Fruit fly (Drosophila melanogaster) whole organism, adult: ENCODE measurements around the gene CG32532.

Source experiments
- CG11617 ChIP-seq: fragments of 200-800 bp; sonication (Bioruptor generic); optimal IDR thresholded peaks from 2 replicates; lab custom pipeline; 2017; ENCODE audit warnings: mild to moderate bottlenecking, missing biosample characterization, missing genetic modification reagents, missing genetic modification characterization
- CG12768 ChIP-seq: fragments of 200-800 bp; sonication (Bioruptor generic); optimal IDR thresholded peaks from 2 replicates; lab custom pipeline; 2017; ENCODE audit warnings: missing biosample characterization, missing genetic modification characterization, mild to moderate bottlenecking, moderate library complexity, missing genetic modification reagents
- CG14711 ChIP-seq: fragments of 200-800 bp; sonication (Bioruptor generic); optimal IDR thresholded peaks from 2 replicates; lab custom pipeline; 2018; ENCODE audit warnings: missing biosample characterization, mild to moderate bottlenecking, missing genetic modification characterization, moderate library complexity
- CG1620 ChIP-seq: fragments of 200-800 bp; sonication (Bioruptor generic); optimal IDR thresholded peaks from 2 replicates; lab custom pipeline; 2016; ENCODE audit warnings: missing biosample characterization, missing genetic modification characterization
- CG33017 ChIP-seq: fragments of 200-800 bp; sonication (Bioruptor generic); optimal IDR thresholded peaks from 2 replicates; lab custom pipeline; 2018; ENCODE audit warnings: missing biosample characterization, mild to moderate bottlenecking, missing genetic modification characterization, moderate library complexity
- CG5204 ChIP-seq: fragments of 200-800 bp; sonication (Bioruptor generic); optimal IDR thresholded peaks from 2 replicates; lab custom pipeline; 2016; ENCODE audit warnings: missing biosample characterization, missing genetic modification characterization
- CG7045 ChIP-seq: fragments of 200-800 bp; sonication (Bioruptor generic); optimal IDR thresholded peaks from 2 replicates; lab custom pipeline; 2017; ENCODE audit warnings: missing biosample characterization, mild to moderate bottlenecking, missing genetic modification characterization
- CG7101 ChIP-seq: fragments of 200-800 bp; sonication (Bioruptor generic); optimal IDR thresholded peaks from 2 replicates; lab custom pipeline; 2018; ENCODE audit warnings: missing biosample characterization, mild to moderate bottlenecking, missing genetic modification characterization, moderate library complexity
- Clk ChIP-seq: fragments of 200-800 bp; sonication (Bioruptor generic); optimal IDR thresholded peaks from 2 replicates; lab custom pipeline; 2017; ENCODE audit warnings: missing biosample characterization, missing genetic modification characterization
- Crg-1 ChIP-seq: fragments of 200-800 bp; sonication (Bioruptor generic); optimal IDR thresholded peaks from 2 replicates; lab custom pipeline; 2016; ENCODE audit warnings: missing biosample characterization, missing genetic modification characterization
- Hr96 ChIP-seq: fragments of 200-800 bp; sonication (Bioruptor generic); optimal IDR thresholded peaks from 2 replicates; lab custom pipeline; 2016; ENCODE audit warnings: missing biosample characterization, missing genetic modification characterization
- Mnt ChIP-seq: fragments of 200-800 bp; sonication (Bioruptor generic); optimal IDR thresholded peaks from 2 replicates; lab custom pipeline; 2016; ENCODE audit warnings: missing biosample characterization, mild to moderate bottlenecking, missing genetic modification characterization
- bab1 ChIP-seq: fragments of 200-800 bp; sonication (Bioruptor generic); optimal IDR thresholded peaks from 3 replicates; lab custom pipeline; 2019; ENCODE audit warnings: missing biosample characterization, mild to moderate bottlenecking, missing genetic modification characterization, moderate library complexity
- cic ChIP-seq: fragments of 200-800 bp; sonication (Bioruptor generic); optimal IDR thresholded peaks from 2 replicates; lab custom pipeline; 2017; ENCODE audit warnings: missing biosample characterization, mild to moderate bottlenecking, missing genetic modification characterization, moderate library complexity
- cnc ChIP-seq, 2 experiments: fragments of >200 bp; optimal IDR thresholded peaks; 2 replicates each; lab custom pipeline; 2017
- kay ChIP-seq: fragments of 200-800 bp; sonication (Bioruptor generic); peaks from one replicate; lab custom pipeline; 2016; ENCODE audit warnings: missing biosample characterization, missing genetic modification characterization, borderline replicate concordance
- ovo ChIP-seq: fragments of 200-800 bp; sonication (Bioruptor generic); optimal IDR thresholded peaks from 2 replicates; lab custom pipeline; 2016; ENCODE audit warnings: missing biosample characterization, missing genetic modification characterization
- pad ChIP-seq: fragments of 200-800 bp; sonication (Bioruptor generic); optimal IDR thresholded peaks from 3 replicates; lab custom pipeline; 2017; ENCODE audit warnings: missing biosample characterization, missing genetic modification characterization, mild to moderate bottlenecking, moderate library complexity, missing genetic modification reagents
- tj ChIP-seq: fragments of 200-800 bp; sonication (Bioruptor generic); optimal IDR thresholded peaks from 3 replicates; lab custom pipeline; 2017; ENCODE audit warnings: missing biosample characterization, mild to moderate bottlenecking, missing genetic modification characterization, moderate library complexity
- toe ChIP-seq: fragments of 200-800 bp; sonication (Bioruptor generic); optimal IDR thresholded peaks from 2 replicates; lab custom pipeline; 2016; ENCODE audit warnings: missing biosample characterization, missing genetic modification characterization

CG32532 gene

DNA sequence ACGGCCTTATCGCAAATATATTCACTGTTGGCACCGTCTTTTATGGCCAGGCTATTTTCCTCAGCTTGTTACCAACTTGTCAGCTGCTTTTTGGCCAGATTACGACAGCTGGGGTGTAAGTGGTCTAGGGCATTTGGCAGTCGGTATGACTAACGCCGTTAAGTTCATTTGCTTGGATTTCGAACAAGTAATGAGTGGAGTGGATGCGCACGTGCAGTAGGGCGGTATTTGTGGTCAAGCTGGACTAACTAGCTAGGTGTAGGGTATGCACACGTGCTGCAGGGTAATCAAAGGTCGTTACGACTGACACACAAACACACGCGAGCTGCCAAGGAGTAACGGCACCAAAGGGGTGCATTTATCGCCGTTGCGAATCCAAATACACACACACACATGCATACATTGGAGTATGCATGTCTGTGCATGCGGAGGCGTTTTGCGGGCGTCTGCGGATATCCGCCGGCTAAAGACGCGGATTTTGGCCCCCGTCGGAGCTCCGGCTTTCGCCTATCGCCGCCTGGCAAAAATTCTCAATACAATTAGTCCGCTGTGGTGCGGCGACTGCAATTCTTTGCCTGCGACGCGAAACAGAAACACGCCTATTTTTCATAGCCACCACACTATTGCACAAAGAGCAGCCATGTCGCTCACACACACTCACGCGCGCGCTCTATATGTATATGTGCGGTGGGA, 30.8 kb upstream of the CG32532 start:
- TF ChIP-seq Mnt (peak; percentile 80), CG12768 (GFP tag; lab: Kevin White, UChicago) (peak; percentile 18), ovo (GFP tag; lab: Kevin White, UChicago) (peak; percentile 87), pad (GFP tag; lab: Kevin White, UChicago) (peak; percentile 95), Clk (GFP tag; lab: Kevin White, UChicago) (no peak), Crg-1 (GFP tag; lab: Kevin White, UChicago) (no peak), tj (peak; percentile 44), CG11617 (GFP tag; lab: Kevin White, UChicago) (peak; percentile 27)

DNA sequence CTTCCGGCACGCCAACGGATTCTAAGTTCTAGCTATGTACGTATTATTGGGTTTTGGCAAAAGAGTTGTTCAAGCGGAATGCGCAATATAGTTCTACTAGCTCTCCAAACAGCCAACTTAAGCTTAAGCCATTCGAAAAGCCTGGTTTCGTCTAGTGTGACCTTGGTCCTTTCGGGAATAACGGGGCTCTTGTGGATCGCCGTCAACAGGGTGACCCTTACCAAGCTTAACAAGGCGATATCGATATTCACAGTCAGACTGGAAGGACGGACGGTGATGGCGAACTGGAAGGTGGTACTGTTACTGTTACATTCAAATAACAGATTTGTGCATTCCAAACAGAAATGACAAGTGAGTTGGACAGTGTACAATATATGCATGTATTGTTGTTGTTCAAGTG, 26.4 kb upstream of the CG32532 start:
- TF ChIP-seq CG12768 (GFP tag; lab: Kevin White, UChicago) (no peak), CG7101 (tag; lab: Kevin White, UChicago) (no peak), pad (GFP tag; lab: Kevin White, UChicago) (peak; percentile 10), ovo (GFP tag; lab: Kevin White, UChicago) (peak; percentile 85)

DNA sequence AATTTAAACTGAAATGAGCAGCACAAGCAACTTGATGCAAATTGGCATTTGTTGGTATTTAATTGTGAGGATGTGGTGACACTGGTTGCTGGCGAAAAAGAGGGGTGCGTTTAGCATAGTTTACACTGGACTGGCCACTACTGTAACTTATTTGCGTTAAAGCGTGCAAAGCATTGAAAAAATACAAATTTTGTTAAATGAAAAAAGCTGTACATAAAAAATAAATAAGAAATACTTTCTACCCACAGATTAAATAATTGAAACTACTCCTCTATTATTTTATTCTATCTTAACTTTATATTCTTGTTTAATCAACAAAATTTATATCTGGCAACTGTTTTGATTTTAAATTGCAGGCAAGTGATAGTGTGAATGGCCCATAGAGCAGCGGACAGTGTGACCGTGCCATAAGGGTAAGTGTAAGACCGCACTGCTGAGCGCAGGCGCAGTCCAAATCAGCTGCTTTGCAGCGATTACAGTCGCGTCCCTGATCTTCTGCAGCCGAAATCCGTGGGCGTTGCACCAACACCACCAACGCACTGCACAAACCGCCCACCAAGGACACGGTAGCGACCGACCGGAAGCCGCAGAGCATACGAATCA, 18.5 kb upstream of the CG32532 start, which contains the start of the genes Grip84 and car:
TSS of gene Grip84 (minus strand) at position 51 of the 603 bp plus-strand sequence.
TSS of gene car (plus strand) at position 306 of the 603 bp plus-strand sequence.
- TF ChIP-seq CG11617 (GFP tag; lab: Kevin White, UChicago) (peak; percentile 44), CG7045 (GFP tag; lab: Kevin White, UChicago) (peak; percentile 54), CG1620 (GFP tag; lab: Kevin White, UChicago) (no peak), toe (GFP tag; lab: Kevin White, UChicago) (no peak), CG12768 (GFP tag; lab: Kevin White, UChicago) (no peak), cnc (optimal IDR thresholded peaks at IDR 0.05; lab: Kevin White, UChicago) (no peak), CG7101 (tag; lab: Kevin White, UChicago) (peak; percentile 65), CG5204 (GFP tag; lab: Kevin White, UChicago) (no peak), CG14711 (tag; lab: Kevin White, UChicago) (peak; percentile 87), Clk (GFP tag; lab: Kevin White, UChicago) (no peak), ovo (GFP tag; lab: Kevin White, UChicago) (peak; percentile 7), pad (GFP tag; lab: Kevin White, UChicago) (peak; percentile 42), kay (no peak), Mnt (peak; percentile 44), cic (GFP tag; lab: Kevin White, UChicago) (no peak), CG33017 (peak; percentile 14), Hr96 (no peak), tj (peak; percentile 35), bab1 (GFP tag; lab: Kevin White, UChicago) (no peak), Crg-1 (GFP tag; lab: Kevin White, UChicago) (no peak)

DNA sequence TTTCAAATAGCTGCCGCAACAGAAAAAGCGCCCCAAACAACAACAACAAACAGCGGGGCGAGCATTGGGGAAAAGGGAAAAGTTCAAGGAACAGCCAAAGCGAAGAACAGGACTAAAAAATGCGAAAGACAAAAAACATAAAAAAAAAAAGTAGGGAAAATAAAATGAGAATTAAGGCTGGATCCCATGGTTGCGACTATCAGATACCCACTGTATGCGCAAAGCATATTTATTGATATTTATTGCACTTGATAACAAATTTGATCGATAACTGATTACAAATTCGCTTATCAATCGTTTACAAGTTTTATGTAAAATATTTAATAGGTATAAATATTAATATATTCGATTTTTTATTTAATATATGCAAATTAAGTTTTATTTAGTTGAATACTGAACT, 2.3 kb upstream of the CG32532 start:
- TF ChIP-seq toe (GFP tag; lab: Kevin White, UChicago) (no peak), CG5204 (GFP tag; lab: Kevin White, UChicago) (no peak), CG12768 (GFP tag; lab: Kevin White, UChicago) (no peak), CG14711 (tag; lab: Kevin White, UChicago) (no peak), Clk (GFP tag; lab: Kevin White, UChicago) (no peak), CG33017 (no peak), cnc (optimal IDR thresholded peaks at IDR 0.05; lab: Kevin White, UChicago) (no peak), Crg-1 (GFP tag; lab: Kevin White, UChicago) (no peak), pad (GFP tag; lab: Kevin White, UChicago) (no peak), CG1620 (GFP tag; lab: Kevin White, UChicago) (no peak), cic (GFP tag; lab: Kevin White, UChicago) (no peak), kay (no peak), CG7101 (tag; lab: Kevin White, UChicago) (no peak), ovo (GFP tag; lab: Kevin White, UChicago) (no peak)

DNA sequence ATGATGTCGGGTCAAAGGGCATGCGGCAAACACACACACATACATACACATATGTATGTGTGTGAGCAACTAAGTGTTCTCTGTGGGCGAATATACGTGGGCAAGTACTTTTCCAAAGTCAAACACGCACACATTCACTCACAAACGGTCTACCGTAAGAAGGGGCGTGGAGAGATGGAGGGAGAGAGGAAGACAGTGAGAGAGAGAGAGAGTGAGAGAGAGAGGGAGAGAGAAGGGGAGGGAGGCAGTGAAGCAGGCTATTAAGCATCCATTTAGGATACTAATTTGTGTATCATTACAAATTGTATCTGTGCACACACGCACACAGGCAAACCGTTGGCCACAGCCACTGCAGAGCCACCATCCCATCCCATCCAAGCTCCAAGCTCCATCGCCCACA, 1.2 kb upstream of the CG32532 start:
- TF ChIP-seq CG5204 (GFP tag; lab: Kevin White, UChicago) = no peak
- TF ChIP-seq Clk (GFP tag; lab: Kevin White, UChicago) = no peak
- TF ChIP-seq cic (GFP tag; lab: Kevin White, UChicago) = no peak
- TF ChIP-seq kay = no peak
- TF ChIP-seq CG7045 (GFP tag; lab: Kevin White, UChicago) = no peak
- TF ChIP-seq tj = no peak
- TF ChIP-seq Crg-1 (GFP tag; lab: Kevin White, UChicago) = no peak
- TF ChIP-seq CG11617 (GFP tag; lab: Kevin White, UChicago) = no peak
- TF ChIP-seq bab1 (GFP tag; lab: Kevin White, UChicago) = no peak
- TF ChIP-seq cnc (optimal IDR thresholded peaks at IDR 0.05; lab: Kevin White, UChicago) = no peak
- no peak for TF ChIP-seq Mnt
- no peak for TF ChIP-seq CG33017
- no peak for TF ChIP-seq CG14711 (tag; lab: Kevin White, UChicago)
- TF ChIP-seq ovo (GFP tag; lab: Kevin White, UChicago) = no peak
- TF ChIP-seq CG1620 (GFP tag; lab: Kevin White, UChicago) = no peak
- TF ChIP-seq CG12768 (GFP tag; lab: Kevin White, UChicago) = no peak

DNA sequence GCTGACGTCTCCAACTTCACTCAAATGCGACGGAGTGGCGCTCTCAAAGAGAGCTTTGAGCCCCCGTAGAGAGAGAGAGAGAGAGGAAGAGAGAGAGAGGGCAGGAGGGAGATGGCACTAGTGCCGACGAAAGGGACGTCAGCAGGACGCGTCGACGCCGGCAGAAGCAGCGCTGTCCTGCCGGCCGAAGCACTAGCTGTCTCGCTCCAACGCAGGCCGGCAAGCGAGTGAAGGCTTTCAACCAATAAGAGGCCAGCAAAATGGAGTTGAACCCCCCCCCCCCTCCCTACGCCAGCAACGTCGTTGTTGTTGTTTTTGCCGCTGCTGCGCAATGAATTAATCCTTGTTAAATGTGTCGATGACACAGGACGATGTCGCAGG, 634 bp downstream of the CG32532 start:
- TF ChIP-seq bab1 (GFP tag; lab: Kevin White, UChicago) (no peak), tj (no peak), ovo (GFP tag; lab: Kevin White, UChicago) (no peak), Mnt (no peak), CG1620 (GFP tag; lab: Kevin White, UChicago) (no peak), CG5204 (GFP tag; lab: Kevin White, UChicago) (no peak)
